Worm (Caenorhabditis elegans) whole organism, young adult: Measurements from ENCODE around the gene sdhd-1.
A peak's percentile ranks its signal among the peaks of the same experiment; 100 is the strongest.

ENCODE experiments used
- B0019.2 ChIP-seq: fragments of 200-800 bp; sonication (Bioruptor generic); conservative IDR thresholded peaks from 2 replicates; pipeline ENCODE4 v1.3.6; 2022; ENCODE audit warnings: missing genetic modification reagents, missing genetic modification characterization, missing compliant biosample characterization
- B0261.1 ChIP-seq: sonication (generic microtip); optimal IDR thresholded peaks from 2 replicates; lab custom pipeline; 2016; ENCODE audit warnings: mild to moderate bottlenecking, missing genetic modification characterization, moderate library complexity, missing compliant biosample characterization
- C06A6.2 ChIP-seq: fragments of 200-800 bp; sonication (Bioruptor generic); conservative IDR thresholded peaks from 2 replicates; pipeline ENCODE4 v1.3.6; 2022; ENCODE audit warnings: missing genetic modification characterization, missing compliant biosample characterization
- C17E4.6 ChIP-seq: fragments of 200-800 bp; sonication (Bioruptor generic); IDR thresholded peaks from 2 replicates; pipeline ENCODE4 v1.3.6; 2022; ENCODE audit warnings: missing genetic modification reagents, missing genetic modification characterization, missing compliant biosample characterization
- D2030.7 ChIP-seq: fragments of 200-800 bp; sonication (Bioruptor generic); IDR thresholded peaks from 2 replicates; pipeline ENCODE4 v1.3.6; 2022; ENCODE audit warnings: missing genetic modification reagents, missing genetic modification characterization, missing compliant biosample characterization
- F10E7.11 ChIP-seq: sonication (generic microtip); optimal IDR thresholded peaks from 2 replicates; lab custom pipeline; 2017; ENCODE audit warnings: mild to moderate bottlenecking, missing genetic modification characterization, moderate library complexity, missing compliant biosample characterization
- F22D6.2 ChIP-seq: sonication (generic microtip); optimal IDR thresholded peaks from 2 replicates; lab custom pipeline; 2016; ENCODE audit warnings: mild to moderate bottlenecking, missing genetic modification characterization, missing compliant biosample characterization
- F39B2.1 ChIP-seq: fragments of 200-800 bp; sonication (Bioruptor generic); IDR thresholded peaks from 2 replicates; pipeline ENCODE4 v1.3.6; 2022; ENCODE audit warnings: missing genetic modification reagents, missing genetic modification characterization, missing compliant biosample characterization
- F57A8.1 ChIP-seq: fragments of 200-800 bp; sonication (Bioruptor generic); optimal IDR thresholded peaks from 2 replicates; lab custom pipeline; 2018; ENCODE audit warnings: mild to moderate bottlenecking, missing genetic modification characterization, moderate library complexity, missing compliant biosample characterization
- F57C9.4 ChIP-seq: sonication (generic microtip); optimal IDR thresholded peaks from 2 replicates; lab custom pipeline; 2017; ENCODE audit warnings: mild to moderate bottlenecking, missing genetic modification characterization, missing compliant biosample characterization
- T26A5.8 ChIP-seq: sonication (generic microtip); optimal IDR thresholded peaks from 2 replicates; lab custom pipeline; 2016; ENCODE audit warnings: missing genetic modification characterization, missing compliant biosample characterization
- Y53G8AR.9 ChIP-seq: fragments of 200-800 bp; sonication (Bioruptor generic); conservative IDR thresholded peaks from 2 replicates; pipeline ENCODE4 v1.3.6; 2022; ENCODE audit warnings: missing genetic modification reagents, missing genetic modification characterization, missing compliant biosample characterization
- Y56A3A.18 ChIP-seq: fragments of 200-800 bp; sonication (Bioruptor generic); IDR thresholded peaks from 2 replicates; pipeline ENCODE4 v1.3.6; 2022; ENCODE audit warnings: missing genetic modification reagents, missing genetic modification characterization, missing compliant biosample characterization
- Y95B8A.8 ChIP-seq: fragments of 200-800 bp; sonication (Bioruptor generic); IDR thresholded peaks from 2 replicates; pipeline ENCODE4 v1.3.6; 2022; ENCODE audit warnings: missing genetic modification reagents, missing genetic modification characterization, missing compliant biosample characterization
- akir-1 ChIP-seq: fragments of 200-800 bp; sonication (Bioruptor generic); optimal IDR thresholded peaks from 2 replicates; lab custom pipeline; 2018; ENCODE audit warnings: mild to moderate bottlenecking, missing genetic modification characterization, moderate library complexity, missing compliant biosample characterization
- aptf-3 ChIP-seq: fragments of 200-800 bp; sonication (Bioruptor generic); IDR thresholded peaks from 2 replicates; pipeline ENCODE4 v1.3.6; 2022; ENCODE audit warnings: missing genetic modification characterization, missing compliant biosample characterization
- athp-1 ChIP-seq: sonication (generic microtip); optimal IDR thresholded peaks from 2 replicates; lab custom pipeline; 2017; ENCODE audit warnings: mild to moderate bottlenecking, missing genetic modification characterization, missing compliant biosample characterization
- attf-3 ChIP-seq: fragments of 200-800 bp; sonication (Bioruptor generic); conservative IDR thresholded peaks from 2 replicates; pipeline ENCODE4 v1.3.6; 2022; ENCODE audit warnings: missing genetic modification reagents, missing genetic modification characterization, missing compliant biosample characterization
- ccch-3 ChIP-seq: fragments of 200-800 bp; sonication (Bioruptor generic); optimal IDR thresholded peaks from 2 replicates; lab custom pipeline; 2018; ENCODE audit warnings: mild to moderate bottlenecking, missing genetic modification characterization, missing compliant biosample characterization
- cebp-1 ChIP-seq, 2 experiments: fragments of 200-800 bp in 1 of 2; sonication (Bioruptor generic) in 1 of 2; sonication (generic microtip) in 1 of 2; IDR thresholded peaks in 1 of 2; optimal IDR thresholded peaks in 1 of 2; 2 replicates each; pipeline versions ENCODE4 v1.3.6 to Lab custom; 2017 to 2022; ENCODE audit warnings: missing compliant biosample characterization in 2 of 2, missing genetic modification characterization in 2 of 2, mild to moderate bottlenecking in 1 of 2, missing genetic modification reagents in 1 of 2, moderate library complexity in 1 of 2
- ceh-100 ChIP-seq: fragments of 200-800 bp; sonication (Bioruptor generic); IDR thresholded peaks from 2 replicates; pipeline ENCODE4 v1.3.6; 2022; ENCODE audit warnings: missing genetic modification reagents, missing genetic modification characterization, missing compliant biosample characterization
- die-1 ChIP-seq: sonication (generic microtip); optimal IDR thresholded peaks from 2 replicates; lab custom pipeline; 2016; ENCODE audit warnings: missing genotype, mild to moderate bottlenecking, missing genetic modification characterization, missing compliant biosample characterization
- dpl-1 ChIP-seq: fragments of 150-350 bp; optimal IDR thresholded peaks from 2 replicates; lab custom pipeline; 2014; ENCODE audit warnings: missing biosample characterization, missing genetic modification reagents, missing genetic modification characterization
- egl-44 ChIP-seq: fragments of 200-800 bp; sonication (Bioruptor generic); IDR thresholded peaks from 2 replicates; pipeline ENCODE4 v1.3.6; 2022; ENCODE audit warnings: missing genetic modification reagents, missing genetic modification characterization, missing compliant biosample characterization
- egrh-3 ChIP-seq: fragments of 200-800 bp; sonication (Bioruptor generic); IDR thresholded peaks from 2 replicates; pipeline ENCODE4 v1.3.6; 2022; ENCODE audit warnings: missing genetic modification reagents, missing genetic modification characterization, missing compliant biosample characterization
- fkh-3 ChIP-seq: sonication (generic microtip); optimal IDR thresholded peaks from 2 replicates; lab custom pipeline; 2016; ENCODE audit warnings: mild to moderate bottlenecking, missing genetic modification characterization, missing compliant biosample characterization
- gei-17 ChIP-seq: fragments of 200-800 bp; sonication (Bioruptor generic); optimal IDR thresholded peaks from 2 replicates; lab custom pipeline; 2018; ENCODE audit warnings: mild to moderate bottlenecking, missing genetic modification characterization, missing compliant biosample characterization
- hmg-20 ChIP-seq: fragments of 200-800 bp; sonication (Bioruptor generic); IDR thresholded peaks from 2 replicates; pipeline ENCODE4 v1.3.6; 2022; ENCODE audit warnings: missing genetic modification reagents, missing genetic modification characterization, missing compliant biosample characterization
- let-607 ChIP-seq, 2 experiments: fragments of 200-800 bp in 1 of 2; sonication (Bioruptor generic) in 1 of 2; sonication (generic microtip) in 1 of 2; optimal IDR thresholded peaks; 2 replicates each; lab custom pipeline; 2016 to 2018; ENCODE audit warnings: mild to moderate bottlenecking in 2 of 2, missing compliant biosample characterization in 2 of 2, missing genetic modification characterization in 2 of 2, moderate library complexity in 2 of 2, missing genotype in 1 of 2
- lin-54 ChIP-seq: fragments of 200-800 bp; sonication (Bioruptor generic); optimal IDR thresholded peaks from 2 replicates; lab custom pipeline; 2018; ENCODE audit warnings: mild to moderate bottlenecking, missing genetic modification characterization, missing compliant biosample characterization
- mcd-1 ChIP-seq: fragments of 200-800 bp; sonication (Bioruptor generic); IDR thresholded peaks from 2 replicates; pipeline ENCODE4 v1.3.6; 2022; ENCODE audit warnings: missing genetic modification reagents, missing genetic modification characterization, missing compliant biosample characterization
- mel-28 ChIP-seq: sonication (generic microtip); optimal IDR thresholded peaks from 2 replicates; lab custom pipeline; 2016; ENCODE audit warnings: borderline replicate concordance, mild to moderate bottlenecking, missing genetic modification characterization, missing compliant biosample characterization
- nhr-120 ChIP-seq: fragments of 200-800 bp; sonication (Bioruptor generic); IDR thresholded peaks from 2 replicates; pipeline ENCODE4 v1.3.6; 2022; ENCODE audit warnings: missing genetic modification characterization, missing compliant biosample characterization
- nhr-80 ChIP-seq: sonication (generic microtip); optimal IDR thresholded peaks from 2 replicates; lab custom pipeline; 2016; ENCODE audit warnings: missing genetic modification characterization, missing compliant biosample characterization
- pha-4 ChIP-seq: fragments of 150-350 bp; sonication (generic microtip); optimal IDR thresholded peaks from 2 replicates; lab custom pipeline; 2014; ENCODE audit warnings: missing biosample characterization, missing genetic modification reagents, missing genetic modification characterization
- rec-8 ChIP-seq, 2 experiments: sonication (generic microtip); optimal IDR thresholded peaks; 2 replicates each; lab custom pipeline; 2016; ENCODE audit warnings: mild to moderate bottlenecking in 2 of 2, missing genetic modification characterization in 2 of 2, missing genetic modification reagents in 2 of 2, missing genotype in 2 of 2, missing biosample characterization in 1 of 2, missing compliant biosample characterization in 1 of 2, moderate library complexity in 1 of 2
- snpc-3.4 ChIP-seq: sonication (generic microtip); optimal IDR thresholded peaks from 2 replicates; lab custom pipeline; 2017; ENCODE audit warnings: missing genetic modification characterization, mild to moderate bottlenecking, missing compliant biosample characterization, antibody characterized with exemption, moderate library complexity, missing genotype, missing genetic modification reagents
- snpc-4 ChIP-seq, 5 experiments: fragments of 150-350 bp in 1 of 5; sonication (generic microtip) in 4 of 5; optimal IDR thresholded peaks; 2 replicates each; lab custom pipeline; 2014 to 2018; ENCODE audit warnings: missing genetic modification characterization in 5 of 5, missing biosample characterization in 3 of 5, antibody characterized with exemption in 2 of 5, mild to moderate bottlenecking in 2 of 5, missing compliant biosample characterization in 2 of 5, missing genotype in 2 of 5, moderate library complexity in 2 of 5, missing genetic modification reagents in 1 of 5
- somi-1 ChIP-seq: fragments of 200-800 bp; sonication (Bioruptor generic); optimal IDR thresholded peaks from 2 replicates; lab custom pipeline; 2018; ENCODE audit warnings: mild to moderate bottlenecking, missing genetic modification characterization, missing compliant biosample characterization
- zfh-2 ChIP-seq: fragments of 200-800 bp; sonication (Bioruptor generic); conservative IDR thresholded peaks from 2 replicates; pipeline ENCODE4 v1.3.6; 2022; ENCODE audit warnings: missing genetic modification reagents, missing genetic modification characterization, missing compliant biosample characterization
- ztf-18 ChIP-seq: sonication (generic microtip); optimal IDR thresholded peaks from 2 replicates; lab custom pipeline; 2016; ENCODE audit warnings: missing genotype, mild to moderate bottlenecking, missing genetic modification characterization, missing compliant biosample characterization
- ztf-26 ChIP-seq: sonication (generic microtip); optimal IDR thresholded peaks from 2 replicates; lab custom pipeline; 2017; ENCODE audit warnings: missing genetic modification characterization, missing compliant biosample characterization
- ztf-6 ChIP-seq: fragments of 200-800 bp; sonication (Bioruptor generic); IDR thresholded peaks from 2 replicates; pipeline ENCODE4 v1.3.6; 2022; ENCODE audit warnings: missing genetic modification reagents, missing genetic modification characterization, missing compliant biosample characterization

sdhd-1 gene

DNA sequence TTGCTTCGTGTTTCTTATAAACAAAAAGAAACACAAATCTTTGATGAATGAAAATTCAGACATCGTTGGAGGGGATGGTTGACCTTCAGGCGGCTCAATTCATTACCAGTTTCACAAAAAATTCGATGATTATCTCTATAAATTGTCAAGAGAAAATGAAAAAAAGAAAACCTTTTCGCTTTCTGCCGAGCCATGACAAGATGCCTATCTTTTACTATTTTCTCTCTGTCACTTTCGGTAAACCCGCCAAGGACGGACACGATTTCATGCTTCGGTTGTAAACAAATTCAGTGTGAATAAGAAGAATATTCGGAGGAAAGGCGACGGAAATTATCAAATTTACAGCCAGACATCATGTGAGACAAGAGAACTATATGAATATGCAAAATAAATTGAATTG lies 29.0 kb downstream of the sdhd-1 start (continued):
- TF ChIP-seq F57A8.1 (GFP tag; lab: Kevin White, UChicago) (no peak), Y56A3A.18 (GFP tag; lab: Robert Waterston, UW) (no peak), F39B2.1 (GFP tag; lab: Robert Waterston, UW) (no peak)

- TF ChIP-seq akir-1 (GFP tag; lab: Kevin White, UChicago) = no peak
- TF ChIP-seq nhr-120 = no peak
- TF ChIP-seq C17E4.6 (GFP tag; lab: Robert Waterston, UW) = no peak
- TF ChIP-seq rec-8 (tag; optimal IDR thresholded peaks at IDR 0.05; lab: Kevin White, UChicago) = no peak
Measured at ce11 chrII:11016884-11017283, 32.8 kb downstream of the sdhd-1 start.

DNA sequence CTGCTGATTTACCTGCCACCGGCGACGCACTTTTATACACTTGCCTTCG lies 33.1 kb downstream of the sdhd-1 start, which contains the start of gene ram-2:
ram-2 (minus strand) TSS at position 47 of the 49 bp plus-strand sequence.
- TF ChIP-seq egrh-3 (GFP tag; lab: Robert Waterston, UW) (no peak), pha-4 (no peak), D2030.7 (GFP tag; lab: Robert Waterston, UW) (no peak), die-1 (tag; lab: Kevin White, UChicago) (no peak), dpl-1 (GFP tag; lab: Kevin White, UChicago) (no peak), hmg-20 (no peak), cebp-1 (GFP tag; IDR thresholded peaks at IDR 0.05; lab: Robert Waterston, UW) (no peak), cebp-1 (tag; optimal IDR thresholded peaks at IDR 0.05; lab: Kevin White, UChicago) (no peak), ztf-26 (tag; lab: Kevin White, UChicago) (no peak), athp-1 (tag; lab: Kevin White, UChicago) (no peak), Y53G8AR.9 (GFP tag; lab: Robert Waterston, UW) (no peak), mcd-1 (GFP tag; lab: Robert Waterston, UW) (no peak), snpc-3.4 (tag; lab: Kevin White, UChicago) (no peak), gei-17 (no peak), let-607 (tag; optimal IDR thresholded peaks at IDR 0.05; lab: Kevin White, UChicago) (no peak), egl-44 (GFP tag; lab: Robert Waterston, UW) (no peak), lin-54 (no peak), aptf-3 (GFP tag; lab: Robert Waterston, UW) (no peak)

DNA sequence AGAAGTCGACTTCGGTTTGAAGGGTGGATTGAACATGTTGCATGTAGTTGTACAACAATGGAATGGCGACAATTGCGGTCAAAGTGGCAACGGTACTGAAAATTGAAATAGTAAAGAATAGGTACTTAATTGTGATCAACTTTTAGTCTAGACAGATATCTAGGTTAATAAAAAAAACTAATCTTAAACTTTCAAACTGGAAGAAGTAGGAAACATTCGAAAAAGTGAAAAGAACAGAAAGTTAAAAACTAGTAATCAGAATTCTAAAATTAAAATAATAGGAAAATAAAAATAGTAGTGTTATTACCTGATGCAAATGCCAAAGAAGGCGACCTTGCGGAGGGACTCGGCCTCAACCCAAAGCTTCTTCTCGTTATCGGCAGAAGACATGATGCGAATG lies 33.3 kb downstream of the sdhd-1 start:
- TF ChIP-seq ztf-6 (no peak), fkh-3 (tag; lab: Kevin White, UChicago) (no peak), Y95B8A.8 (GFP tag; lab: Robert Waterston, UW) (no peak), ceh-100 (GFP tag; lab: Robert Waterston, UW) (no peak)

DNA sequence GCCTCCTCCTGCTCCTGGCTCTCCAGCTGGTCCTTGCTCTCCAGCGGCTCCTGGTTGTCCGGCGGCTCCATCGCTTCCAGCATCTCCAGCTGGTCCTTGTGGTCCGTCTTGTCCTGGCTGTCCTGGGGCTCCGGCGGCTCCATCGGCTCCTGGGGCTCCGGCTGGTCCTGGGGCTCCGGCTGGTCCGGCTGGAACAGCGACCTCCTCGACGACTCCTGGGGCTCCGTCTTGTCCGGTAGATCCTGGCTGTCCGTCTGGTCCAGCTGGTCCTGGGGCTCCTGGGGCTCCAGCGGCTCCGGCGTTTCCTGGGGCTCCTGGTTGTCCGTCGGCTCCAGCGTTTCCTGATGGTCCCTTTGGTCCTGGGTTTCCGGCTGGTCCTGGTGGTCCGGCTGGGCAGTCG lies 34.0 kb downstream of the sdhd-1 start:
- TF ChIP-seq attf-3 (GFP tag; lab: Robert Waterston, UW) = no peak
- TF ChIP-seq F22D6.2 = no peak
- TF ChIP-seq T26A5.8 = no peak
- no peak for TF ChIP-seq ccch-3 (GFP tag; lab: Kevin White, UChicago)
- TF ChIP-seq F10E7.11 (tag; lab: Kevin White, UChicago) = no peak
- TF ChIP-seq egrh-3 (GFP tag; lab: Robert Waterston, UW) = peak; percentile 99
- peak; percentile 45; the same call in 1 of the 2 replicates for TF ChIP-seq mcd-1 (GFP tag; lab: Robert Waterston, UW)
- no peak for TF ChIP-seq C06A6.2 (GFP tag; lab: Robert Waterston, UW)
- TF ChIP-seq nhr-80 (tag; lab: Kevin White, UChicago) = no peak
- TF ChIP-seq die-1 (tag; lab: Kevin White, UChicago) = no peak
- no peak for TF ChIP-seq B0261.1
- peak; percentile 94 for TF ChIP-seq zfh-2
- TF ChIP-seq somi-1 = no peak
- TF ChIP-seq ztf-18 = no peak
- no peak for TF ChIP-seq F57C9.4 (tag; lab: Kevin White, UChicago)
- peak; percentile 15 for TF ChIP-seq athp-1 (tag; lab: Kevin White, UChicago)
- no peak for TF ChIP-seq mel-28 (tag; lab: Kevin White, UChicago)
- TF ChIP-seq B0019.2 (GFP tag; lab: Robert Waterston, UW) = no peak
- no peak for TF ChIP-seq snpc-4 (GFP tag; optimal IDR thresholded peaks at IDR 0.05; lab: Kevin White, UChicago)
- TF ChIP-seq snpc-4 (tag; optimal IDR thresholded peaks at IDR 0.05; lab: Kevin White, UChicago) = no peak
